Worm (Caenorhabditis elegans): ENCODE results near the gene C27B7.5.

Gene C27B7.5

DNA sequence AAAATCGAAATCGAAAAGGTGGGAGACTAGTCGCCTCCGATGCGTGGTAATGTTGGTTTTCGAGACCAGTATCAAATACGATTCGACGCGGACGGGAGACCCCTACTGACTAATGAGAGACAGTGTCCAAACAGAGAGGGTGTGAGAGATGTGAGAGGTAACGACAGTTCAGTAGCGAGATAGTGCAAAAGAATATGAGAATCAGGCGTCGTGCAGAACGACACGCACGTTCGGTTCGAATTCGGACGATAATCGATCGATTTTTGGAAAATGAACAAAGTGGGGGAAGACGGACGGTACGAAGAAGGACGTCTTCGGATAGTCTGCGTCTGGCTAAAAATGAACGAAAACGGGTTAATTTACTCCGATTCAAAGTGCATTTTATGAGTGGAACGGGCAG, 20.5 kb downstream of the C27B7.5 start, which contains the start of gene D1046.16:
Gene D1046.16, plus strand, starts transcription at position 195 of the 400 bp plus-strand sequence.
- no peak for TF ChIP-seq skn-1 (tag; optimal IDR thresholded peaks at IDR 0.05)
- peak; percentile 70 for TF ChIP-seq nhr-129 (tag; optimal IDR thresholded peaks at IDR 0.05)
- TF ChIP-seq crh-2 (tag; optimal IDR thresholded peaks at IDR 0.05) = peak; percentile 41
- TF ChIP-seq gmeb-1 (tag; optimal IDR thresholded peaks at IDR 0.05) = no peak
- TF ChIP-seq ama-1 (optimal IDR thresholded peaks at IDR 0.05) = no peak
- TF ChIP-seq blmp-1 (tag; optimal IDR thresholded peaks at IDR 0.05; ENCODE audit: insufficient read depth) = peak; percentile 43
- TF ChIP-seq nhr-237 (tag; optimal IDR thresholded peaks at IDR 0.05) = no peak
- no peak for TF ChIP-seq sma-9 (GFP tag; optimal IDR thresholded peaks at IDR 0.05)
- TF ChIP-seq sma-9 (tag; optimal IDR thresholded peaks at IDR 0.05) = no peak
- no peak for TF ChIP-seq mdl-1 (tag; optimal IDR thresholded peaks at IDR 0.05)
- TF ChIP-seq mbf-1 (tag; optimal IDR thresholded peaks at IDR 0.05) = no peak
- TF ChIP-seq nhr-23 (tag; optimal IDR thresholded peaks at IDR 0.05) = no peak
- TF ChIP-seq unc-55 (GFP tag; optimal IDR thresholded peaks at IDR 0.05) = no peak
- TF ChIP-seq snpc-4 (tag; optimal IDR thresholded peaks at IDR 0.05) = no peak
- TF ChIP-seq lsy-2 (tag; optimal IDR thresholded peaks at IDR 0.05) = peak in 1 of 2 experiments; percentile 0
- no peak for TF ChIP-seq lin-39 (tag; optimal IDR thresholded peaks at IDR 0.05)
- TF ChIP-seq peb-1 (tag; optimal IDR thresholded peaks at IDR 0.05) = no peak
- no peak for TF ChIP-seq zag-1 (tag; optimal IDR thresholded peaks at IDR 0.05)
- TF ChIP-seq sma-3 (GFP tag; optimal IDR thresholded peaks at IDR 0.05) = peak; percentile 44
- no peak for TF ChIP-seq elt-1 (tag; optimal IDR thresholded peaks at IDR 0.05)
- no peak for TF ChIP-seq lin-13 (GFP tag; optimal IDR thresholded peaks at IDR 0.05)
- TF ChIP-seq ztf-4 (tag; optimal IDR thresholded peaks at IDR 0.05) = no peak
- no peak for TF ChIP-seq ztf-11 (tag; optimal IDR thresholded peaks at IDR 0.05)
- no peak for TF ChIP-seq ceh-82 (tag; optimal IDR thresholded peaks at IDR 0.05)
- no peak for TF ChIP-seq lin-11 (tag; optimal IDR thresholded peaks at IDR 0.05)
- peak; percentile 55 for TF ChIP-seq F13H6.1 (tag; optimal IDR thresholded peaks at IDR 0.05)
- no peak for TF ChIP-seq nhr-77 (tag; optimal IDR thresholded peaks at IDR 0.05)
- no peak for TF ChIP-seq aly-2 (tag; optimal IDR thresholded peaks at IDR 0.05)
- no peak for TF ChIP-seq elt-3 (tag; optimal IDR thresholded peaks at IDR 0.05)
- no peak for TF ChIP-seq nhr-21 (tag; optimal IDR thresholded peaks at IDR 0.05)
- TF ChIP-seq unc-62 (GFP tag; optimal IDR thresholded peaks at IDR 0.05) = no peak
- TF ChIP-seq nhr-12 (tag; optimal IDR thresholded peaks at IDR 0.05) = no peak
- TF ChIP-seq C34F6.9 (tag; optimal IDR thresholded peaks at IDR 0.05) = no peak
- TF ChIP-seq dmd-4 (tag; optimal IDR thresholded peaks at IDR 0.05) = no peak
- peak; percentile 7 for TF ChIP-seq egl-27 (tag; optimal IDR thresholded peaks at IDR 0.05)
- peak; percentile 65 for TF ChIP-seq nhr-25 (tag; optimal IDR thresholded peaks at IDR 0.05)
- TF ChIP-seq nhr-11 (tag; optimal IDR thresholded peaks at IDR 0.05) = no peak
- no peak for TF ChIP-seq mab-5 (tag; optimal IDR thresholded peaks at IDR 0.05)
- no peak for TF ChIP-seq unc-39 (tag; optimal IDR thresholded peaks at IDR 0.05)
- TF ChIP-seq ztf-1 (GFP tag; conservative IDR thresholded peaks at IDR 0.05) = no peak
- no peak for TF ChIP-seq alr-1 (tag; optimal IDR thresholded peaks at IDR 0.05)
- TF ChIP-seq ZK546.5 (tag; optimal IDR thresholded peaks at IDR 0.05) = no peak
- no peak for TF ChIP-seq Y55F3AM.14 (GFP tag; optimal IDR thresholded peaks at IDR 0.05)
- no peak for TF ChIP-seq nhr-10 (tag; optimal IDR thresholded peaks at IDR 0.05)
- peak; percentile 56 for TF ChIP-seq fos-1 (tag; optimal IDR thresholded peaks at IDR 0.05)
- no peak for TF ChIP-seq nhr-6 (tag; optimal IDR thresholded peaks at IDR 0.05)
- no peak for TF ChIP-seq R02D3.7 (tag; optimal IDR thresholded peaks at IDR 0.05)
- TF ChIP-seq sem-4 (tag; optimal IDR thresholded peaks at IDR 0.05) = no peak
- no peak for TF ChIP-seq ceh-16 (tag; optimal IDR thresholded peaks at IDR 0.05)

Measured in whole organism, L2 larva.